Fruit fly (Drosophila melanogaster): ENCODE data around the gene pr.

Gene pr

dm6 chr2L:20091094-20091679, 15.9 kb upstream of the pr start, which contains the start of the genes CG10747 and Pyroxd1:
Gene CG10747, minus strand, starts transcription at chr2L:20091348.
Gene Pyroxd1, plus strand, starts transcription at chr2L:20091435.
- no peak for TF ChIP-seq psq (optimal IDR thresholded peaks at IDR 0.05)
- TF ChIP-seq EcR (GFP tag; optimal IDR thresholded peaks at IDR 0.05), result no peak
- no peak for TF ChIP-seq pan (optimal IDR thresholded peaks at IDR 0.05)
- no peak for TF ChIP-seq usp (GFP tag; optimal IDR thresholded peaks at IDR 0.05)
- no peak for TF ChIP-seq CG8478 (optimal IDR thresholded peaks at IDR 0.05)
- no peak for TF ChIP-seq Dll (optimal IDR thresholded peaks at IDR 0.05)

dm6 chr2L:20086295-20087096, 11.2 kb upstream of the pr start:
- TF ChIP-seq pan (optimal IDR thresholded peaks at IDR 0.05) (no peak), psq (optimal IDR thresholded peaks at IDR 0.05) (no peak), EcR (GFP tag; optimal IDR thresholded peaks at IDR 0.05) (no peak), CG8478 (optimal IDR thresholded peaks at IDR 0.05) (no peak), Dll (optimal IDR thresholded peaks at IDR 0.05) (no peak), usp (GFP tag; optimal IDR thresholded peaks at IDR 0.05) (no peak)

dm6 chr2L:20084785-20085555, 9.7 kb upstream of the pr start, which contains the start of gene fok:
Gene fok, minus strand, starts transcription at chr2L:20085070.
- TF ChIP-seq CG8478 (optimal IDR thresholded peaks at IDR 0.05), result no peak
- TF ChIP-seq Dll (optimal IDR thresholded peaks at IDR 0.05), result no peak
- no peak for TF ChIP-seq usp (GFP tag; optimal IDR thresholded peaks at IDR 0.05)
- TF ChIP-seq EcR (GFP tag; optimal IDR thresholded peaks at IDR 0.05), result no peak
- TF ChIP-seq pan (optimal IDR thresholded peaks at IDR 0.05), result no peak
- no peak for TF ChIP-seq psq (optimal IDR thresholded peaks at IDR 0.05)

dm6 chr2L:20084068-20084651, 8.9 kb upstream of the pr start:
- TF ChIP-seq EcR (GFP tag; optimal IDR thresholded peaks at IDR 0.05), result peak; percentile 8 to 25
- TF ChIP-seq psq (optimal IDR thresholded peaks at IDR 0.05), result no peak

- TF ChIP-seq Dll (optimal IDR thresholded peaks at IDR 0.05) (no peak), CG8478 (optimal IDR thresholded peaks at IDR 0.05) (no peak)
Observed at dm6 chr2L:20082965-20083855, 8.0 kb upstream of the pr start.

dm6 chr2L:20082155-20082964, 7.1 kb upstream of the pr start:
- no peak for TF ChIP-seq EcR (GFP tag; optimal IDR thresholded peaks at IDR 0.05)
- no peak for TF ChIP-seq pan (optimal IDR thresholded peaks at IDR 0.05)
- TF ChIP-seq Dll (optimal IDR thresholded peaks at IDR 0.05), result no peak
- TF ChIP-seq CG8478 (optimal IDR thresholded peaks at IDR 0.05), result no peak
- TF ChIP-seq usp (GFP tag; optimal IDR thresholded peaks at IDR 0.05), result no peak
- TF ChIP-seq psq (optimal IDR thresholded peaks at IDR 0.05), result no peak

dm6 chr2L:20080772-20081171, 5.5 kb upstream of the pr start:
- TF ChIP-seq EcR (GFP tag; optimal IDR thresholded peaks at IDR 0.05), result no peak
- TF ChIP-seq CG8478 (optimal IDR thresholded peaks at IDR 0.05), result no peak
- TF ChIP-seq Dll (optimal IDR thresholded peaks at IDR 0.05), result no peak
- TF ChIP-seq psq (optimal IDR thresholded peaks at IDR 0.05), result no peak
- no peak for TF ChIP-seq pan (optimal IDR thresholded peaks at IDR 0.05)
- no peak for TF ChIP-seq usp (GFP tag; optimal IDR thresholded peaks at IDR 0.05)

- no peak for TF ChIP-seq CG8478 (optimal IDR thresholded peaks at IDR 0.05)
- no peak for TF ChIP-seq pan (optimal IDR thresholded peaks at IDR 0.05)
- TF ChIP-seq EcR (GFP tag; optimal IDR thresholded peaks at IDR 0.05), result no peak
- no peak for TF ChIP-seq Dll (optimal IDR thresholded peaks at IDR 0.05)
- TF ChIP-seq usp (GFP tag; optimal IDR thresholded peaks at IDR 0.05), result no peak
- no peak for TF ChIP-seq psq (optimal IDR thresholded peaks at IDR 0.05)
Observed at dm6 chr2L:20078880-20079279, 3.6 kb upstream of the pr start.

- TF ChIP-seq pan (optimal IDR thresholded peaks at IDR 0.05) (peak; percentile 23), CG8478 (optimal IDR thresholded peaks at IDR 0.05) (no peak)
Observed at dm6 chr2L:20077423-20078401, 2.5 kb upstream of the pr start.

dm6 chr2L:20074388-20074787, 870 bp downstream of the pr start:
- TF ChIP-seq pan (optimal IDR thresholded peaks at IDR 0.05), result no peak
- TF ChIP-seq Dll (optimal IDR thresholded peaks at IDR 0.05), result no peak
- TF ChIP-seq psq (optimal IDR thresholded peaks at IDR 0.05), result no peak
- TF ChIP-seq usp (GFP tag; optimal IDR thresholded peaks at IDR 0.05), result no peak
- TF ChIP-seq EcR (GFP tag; optimal IDR thresholded peaks at IDR 0.05), result no peak
- TF ChIP-seq CG8478 (optimal IDR thresholded peaks at IDR 0.05), result no peak

Data from whole organism.